Worm (Caenorhabditis elegans): ENCODE measurements around the gene cest-1.2.

Gene cest-1.2

DNA sequence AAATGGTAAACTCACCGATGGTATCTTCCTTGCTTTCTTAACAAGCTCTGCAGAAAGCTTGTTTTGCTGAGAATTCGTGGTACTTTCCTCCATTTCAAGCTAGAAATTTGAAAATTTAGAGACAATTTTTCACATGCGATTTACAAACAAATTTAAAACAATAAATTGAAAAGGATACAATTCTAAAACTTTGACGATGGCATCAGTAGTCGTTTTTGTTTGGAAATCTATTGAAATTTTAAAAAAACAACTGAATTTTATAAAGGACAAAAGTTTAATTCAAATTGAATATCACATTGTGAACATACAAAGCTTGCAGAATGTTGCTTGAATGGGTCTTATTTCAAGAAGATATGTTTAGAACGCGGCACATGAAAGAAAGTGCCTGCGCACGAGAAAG lies 7.0 kb upstream of the cest-1.2 start, which contains the start of gene ocam-1:
Gene ocam-1 (minus strand): TSS at position 101 of the 400 bp plus-strand sequence.
- TF ChIP-seq ztf-16 (tag; optimal IDR thresholded peaks at IDR 0.05) = no peak
- TF ChIP-seq mec-3 (tag; optimal IDR thresholded peaks at IDR 0.05; ENCODE audit: borderline replicate concordance) = no peak
- TF ChIP-seq ceh-34 (tag; optimal IDR thresholded peaks at IDR 0.05) = no peak
- TF ChIP-seq pat-9 (tag; optimal IDR thresholded peaks at IDR 0.05) = no peak
- TF ChIP-seq ama-1 (optimal IDR thresholded peaks at IDR 0.05) = no peak
- no peak for TF ChIP-seq sox-4 (tag; optimal IDR thresholded peaks at IDR 0.05)
- no peak for TF ChIP-seq ceh-19 (GFP tag; optimal IDR thresholded peaks at IDR 0.05)

DNA sequence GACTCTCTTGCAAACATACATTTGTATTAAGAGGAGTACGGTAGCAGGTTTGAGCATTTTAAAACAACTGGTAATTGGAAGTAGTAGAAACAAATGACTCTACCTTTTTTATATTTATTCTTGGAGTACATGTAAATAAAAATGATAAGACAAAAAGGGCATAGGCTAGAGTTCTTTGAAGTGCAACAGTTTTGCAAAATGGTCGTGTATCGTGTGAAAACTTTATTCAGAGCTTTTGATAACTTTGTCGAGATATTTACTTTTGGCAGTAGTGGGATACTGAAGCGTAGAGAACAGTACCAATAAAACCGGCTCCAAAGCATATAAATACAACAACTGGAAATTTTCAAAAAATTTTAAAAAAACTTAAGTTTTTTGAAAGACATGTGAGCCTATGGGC lies 6.0 kb upstream of the cest-1.2 start, which contains the start of gene cest-1.1:
Gene cest-1.1 (minus strand): TSS at position 101 of the 400 bp plus-strand sequence.
- TF ChIP-seq F13H6.1 (tag; optimal IDR thresholded peaks at IDR 0.05) (no peak), pha-2 (tag; optimal IDR thresholded peaks at IDR 0.05) (no peak), mec-3 (tag; optimal IDR thresholded peaks at IDR 0.05; ENCODE audit: borderline replicate concordance) (no peak), K09A11.1 (tag; optimal IDR thresholded peaks at IDR 0.05; ENCODE audit: insufficient read depth) (no peak), hlh-30 (tag; optimal IDR thresholded peaks at IDR 0.05; ENCODE audit: insufficient read depth) (no peak), ceh-14 (tag; optimal IDR thresholded peaks at IDR 0.05) (no peak), ttx-3 (tag; optimal IDR thresholded peaks at IDR 0.05) (no peak), ceh-31 (tag; optimal IDR thresholded peaks at IDR 0.05) (no peak), pqm-1 (tag; optimal IDR thresholded peaks at IDR 0.05) (no peak), unc-3 (GFP tag; conservative IDR thresholded peaks at IDR 0.05) (no peak), unc-3 (tag; optimal IDR thresholded peaks at IDR 0.05) (no peak)

DNA sequence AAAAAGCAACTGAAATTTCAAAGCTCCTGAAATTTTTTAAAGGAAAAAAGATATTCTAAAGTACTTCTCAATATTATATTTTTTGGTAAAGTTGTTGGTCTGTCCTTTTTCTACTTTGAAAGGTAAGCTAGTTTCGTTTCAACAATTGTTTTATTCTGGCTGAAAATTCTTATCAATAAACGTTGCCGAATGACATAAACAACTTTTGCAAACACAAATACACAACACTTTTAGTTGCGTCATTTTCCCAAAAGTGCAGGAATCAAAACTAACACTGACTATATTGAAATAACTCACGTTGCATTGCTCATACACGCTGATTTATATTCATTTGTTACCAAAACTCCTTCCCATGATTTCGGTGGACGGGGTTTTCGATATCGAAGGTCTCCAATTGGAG lies 5.1 kb upstream of the cest-1.2 start:
- no peak for TF ChIP-seq C08G9.2 (tag; optimal IDR thresholded peaks at IDR 0.05)

DNA sequence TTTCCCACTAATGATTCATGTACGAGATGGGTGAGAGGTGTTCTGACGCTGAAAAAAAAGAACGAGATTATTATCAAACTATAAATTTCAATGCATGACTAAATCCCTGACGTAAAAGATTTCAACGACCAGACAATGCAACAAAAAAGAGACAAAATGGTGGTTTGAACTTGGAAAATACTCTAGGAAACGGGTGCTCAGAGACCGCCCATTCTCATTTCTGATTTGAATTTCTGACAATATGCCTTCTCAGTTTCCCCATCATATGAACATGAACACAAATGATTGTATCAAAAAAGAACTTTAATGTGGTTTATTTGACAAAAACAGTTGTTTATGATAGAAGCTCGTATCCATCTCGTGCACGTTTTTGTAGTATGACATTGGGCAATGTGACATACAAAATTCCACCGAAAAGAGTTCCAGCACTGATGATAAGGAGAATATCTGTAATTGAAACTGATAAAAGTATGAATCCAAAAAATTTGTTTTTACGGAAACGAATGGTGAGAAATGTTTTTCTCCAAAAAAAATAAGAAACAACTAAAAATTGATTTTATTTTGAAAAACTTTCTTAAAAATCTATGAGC lies 2.4 kb upstream of the cest-1.2 start, which contains the start of gene srd-26:
Gene srd-26 (minus strand): TSS at position 51 of the 590 bp plus-strand sequence.
- no peak for TF ChIP-seq ceh-22 (tag; optimal IDR thresholded peaks at IDR 0.05)
- TF ChIP-seq tbx-7 (tag; optimal IDR thresholded peaks at IDR 0.05) = no peak
- no peak for TF ChIP-seq che-1 (tag; optimal IDR thresholded peaks at IDR 0.05)
- no peak for TF ChIP-seq sdc-2 (tag; optimal IDR thresholded peaks at IDR 0.05)
- TF ChIP-seq ets-4 (tag; optimal IDR thresholded peaks at IDR 0.05) = no peak
- TF ChIP-seq hlh-30 (tag; optimal IDR thresholded peaks at IDR 0.05; ENCODE audit: insufficient read depth) = no peak

DNA sequence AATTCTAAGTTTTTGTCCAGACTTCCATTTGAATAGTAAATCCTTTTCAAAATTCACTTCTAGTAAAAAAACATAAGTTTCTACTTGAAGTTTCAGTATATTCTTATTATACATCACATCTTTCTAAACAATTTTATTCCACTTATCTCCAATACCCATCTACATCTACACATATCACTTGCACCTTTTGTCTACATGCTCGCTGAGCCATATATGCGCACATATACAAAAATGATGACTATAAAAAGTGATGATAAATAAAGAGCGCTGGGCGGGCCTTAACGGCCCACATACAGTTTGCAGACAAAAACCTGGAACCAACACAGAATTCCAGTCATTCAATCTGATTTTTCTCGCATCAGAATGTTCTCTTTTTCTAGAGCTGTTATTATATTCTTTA lies 4.2 kb downstream of the cest-1.2 start, which contains the start of gene AH10.2:
Gene AH10.2 (plus strand): TSS at position 301 of the 400 bp plus-strand sequence.
- TF ChIP-seq fkh-6 (tag; optimal IDR thresholded peaks at IDR 0.05) (no peak), dve-1 (tag; optimal IDR thresholded peaks at IDR 0.05) (no peak), hlh-13 (GFP tag; optimal IDR thresholded peaks at IDR 0.05) (no peak), ceh-48 (tag; optimal IDR thresholded peaks at IDR 0.05) (no peak), tbx-7 (tag; optimal IDR thresholded peaks at IDR 0.05) (no peak), ahr-1 (tag; optimal IDR thresholded peaks at IDR 0.05) (no peak), C38D4.7 (GFP tag; optimal IDR thresholded peaks at IDR 0.05) (no peak), T23F11.4 (GFP tag; optimal IDR thresholded peaks at IDR 0.05) (no peak), ceh-31 (tag; optimal IDR thresholded peaks at IDR 0.05) (no peak), K02D7.2 (tag; optimal IDR thresholded peaks at IDR 0.05) (no peak), C08G9.2 (tag; optimal IDR thresholded peaks at IDR 0.05) (no peak), ceh-22 (tag; optimal IDR thresholded peaks at IDR 0.05) (no peak)

DNA sequence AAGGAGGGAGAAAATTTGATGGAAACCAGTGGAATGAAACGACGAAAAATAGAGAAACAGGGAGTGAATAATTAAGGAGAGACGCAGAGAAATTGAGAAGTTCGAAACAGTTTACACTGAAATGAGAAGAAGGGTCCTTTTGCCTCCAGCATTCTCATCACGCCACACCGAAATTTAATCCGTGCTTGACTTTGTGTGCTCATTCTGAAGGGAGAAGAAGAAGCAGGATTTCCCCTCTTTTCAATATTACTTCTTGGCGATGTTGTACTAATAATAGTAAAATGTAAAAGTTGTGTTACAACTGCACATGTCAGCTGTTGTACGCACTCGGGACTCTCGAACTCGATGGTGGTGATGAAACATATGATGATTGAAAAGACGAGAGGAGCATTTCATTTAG lies 7.0 kb downstream of the cest-1.2 start:
- TF ChIP-seq elt-2 (tag; optimal IDR thresholded peaks at IDR 0.05) (no peak), pha-2 (tag; optimal IDR thresholded peaks at IDR 0.05) (no peak), hlh-30 (tag; optimal IDR thresholded peaks at IDR 0.05; ENCODE audit: insufficient read depth) (no peak), pha-4 (tag; optimal IDR thresholded peaks at IDR 0.05) (no peak), pat-9 (tag; optimal IDR thresholded peaks at IDR 0.05) (peak; percentile 72), nhr-11 (tag; optimal IDR thresholded peaks at IDR 0.05) (no peak), unc-3 (GFP tag; conservative IDR thresholded peaks at IDR 0.05) (no peak), unc-3 (tag; optimal IDR thresholded peaks at IDR 0.05) (no peak), rnt-1 (tag; optimal IDR thresholded peaks at IDR 0.05) (peak; percentile 49), ceh-18 (tag; optimal IDR thresholded peaks at IDR 0.05) (peak; percentile 46), unc-55 (GFP tag; optimal IDR thresholded peaks at IDR 0.05) (peak; percentile 76), Y22D7AL.16 (tag; optimal IDR thresholded peaks at IDR 0.05) (no peak), sdc-2 (tag; optimal IDR thresholded peaks at IDR 0.05) (no peak), ceh-34 (tag; optimal IDR thresholded peaks at IDR 0.05) (peak; percentile 83), madf-2 (tag; optimal IDR thresholded peaks at IDR 0.05) (no peak), ceh-30 (tag; optimal IDR thresholded peaks at IDR 0.05) (no peak), syd-9 (tag; optimal IDR thresholded peaks at IDR 0.05) (peak; percentile 30), ref-2 (tag; optimal IDR thresholded peaks at IDR 0.05) (no peak)
